Worm (Caenorhabditis elegans): Measurements from ENCODE around the gene Y66D12A.30.

The Y66D12A.30 gene

ce11 chrIII:11581372-11581771, 28.3 kb upstream of the Y66D12A.30 start, which contains the start of the genes Y66D12A.6 and ceh-92:
Gene Y66D12A.6, minus strand, starts transcription at chrIII:11581402.
Gene ceh-92, plus strand, starts transcription at chrIII:11581600.
- no peak for TF ChIP-seq ztf-11 (tag; optimal IDR thresholded peaks at IDR 0.05)
- TF ChIP-seq ceh-82 (tag; optimal IDR thresholded peaks at IDR 0.05) = no peak
- TF ChIP-seq lsy-2 (tag; optimal IDR thresholded peaks at IDR 0.05) = no peak
- peak in 1 of 2 experiments; percentile 71 for TF ChIP-seq efl-1 (optimal IDR thresholded peaks at IDR 0.05)
- TF ChIP-seq efl-1 (GFP tag; optimal IDR thresholded peaks at IDR 0.05 in 1 of 2) = peak; percentile 9 to 66
- no peak for TF ChIP-seq irx-1 (tag; optimal IDR thresholded peaks at IDR 0.05)
- TF ChIP-seq ceh-8 (GFP tag; optimal IDR thresholded peaks at IDR 0.05) = no peak
- no peak for TF ChIP-seq hlh-4 (tag; optimal IDR thresholded peaks at IDR 0.05)
- TF ChIP-seq nhr-85 (tag) = peak; percentile 20
- TF ChIP-seq zag-1 (tag; optimal IDR thresholded peaks at IDR 0.05) = no peak
- no peak for TF ChIP-seq hpl-2 (GFP tag; optimal IDR thresholded peaks at IDR 0.05)
- no peak for TF ChIP-seq pqm-1 (tag; optimal IDR thresholded peaks at IDR 0.05)
- no peak for TF ChIP-seq lin-14 (GFP tag; optimal IDR thresholded peaks at IDR 0.05)
- TF ChIP-seq sup-37 (GFP tag; optimal IDR thresholded peaks at IDR 0.05) = no peak
- no peak for TF ChIP-seq nhr-237 (tag; optimal IDR thresholded peaks at IDR 0.05)

ce11 chrIII:11582569-11582968, 27.1 kb upstream of the Y66D12A.30 start:
- no peak for TF ChIP-seq unc-98 (GFP tag; IDR thresholded peaks at IDR 0.05)
- no peak for TF ChIP-seq mef-2 (tag; optimal IDR thresholded peaks at IDR 0.05)
- no peak for TF ChIP-seq snpc-4 (tag; optimal IDR thresholded peaks at IDR 0.05)
- TF ChIP-seq lin-15B (tag; optimal IDR thresholded peaks at IDR 0.05) = no peak
- TF ChIP-seq sup-37 (GFP tag; optimal IDR thresholded peaks at IDR 0.05) = no peak

- TF ChIP-seq nhr-47 (tag; optimal IDR thresholded peaks at IDR 0.05) (no peak), C16A3.4 (tag; optimal IDR thresholded peaks at IDR 0.05) (no peak), lin-39 (tag; optimal IDR thresholded peaks at IDR 0.05) (no peak), ceh-82 (tag; optimal IDR thresholded peaks at IDR 0.05) (no peak), C34B4.2 (tag; optimal IDR thresholded peaks at IDR 0.05) (no peak), fos-1 (tag; optimal IDR thresholded peaks at IDR 0.05) (no peak), nhr-77 (tag; optimal IDR thresholded peaks at IDR 0.05) (no peak), nhr-84 (tag; optimal IDR thresholded peaks at IDR 0.05) (no peak), fkh-8 (tag; optimal IDR thresholded peaks at IDR 0.05) (no peak), nhr-11 (tag; optimal IDR thresholded peaks at IDR 0.05) (no peak), F16B12.6 (tag; optimal IDR thresholded peaks at IDR 0.05) (no peak), nhr-12 (tag; optimal IDR thresholded peaks at IDR 0.05) (no peak), unc-130 (tag; optimal IDR thresholded peaks at IDR 0.05) (no peak), hlh-4 (tag; optimal IDR thresholded peaks at IDR 0.05) (no peak), elt-3 (tag; optimal IDR thresholded peaks at IDR 0.05) (no peak)
Measured at ce11 chrIII:11588911-11589310, 20.8 kb upstream of the Y66D12A.30 start, which contains the start of gene Y66D12A.3. Gene Y66D12A.3, plus strand, starts transcription at chrIII:11589211.

ce11 chrIII:11589311-11589710, 20.4 kb upstream of the Y66D12A.30 start:
- TF ChIP-seq nhr-77 (tag; optimal IDR thresholded peaks at IDR 0.05) (no peak), Y116A8C.19 (tag; optimal IDR thresholded peaks at IDR 0.05; ENCODE audit: borderline replicate concordance) (no peak), nhr-84 (tag; optimal IDR thresholded peaks at IDR 0.05) (no peak), unc-62 (GFP tag; optimal IDR thresholded peaks at IDR 0.05) (no peak), nhr-71 (tag; optimal IDR thresholded peaks at IDR 0.05) (no peak), hpl-2 (GFP tag; optimal IDR thresholded peaks at IDR 0.05) (no peak)

ce11 chrIII:11590255-11590654, 19.4 kb upstream of the Y66D12A.30 start:
- TF ChIP-seq elt-2 (tag; optimal IDR thresholded peaks at IDR 0.05) = no peak
- no peak for TF ChIP-seq unc-62 (GFP tag; optimal IDR thresholded peaks at IDR 0.05)
- no peak for TF ChIP-seq pag-3 (tag; optimal IDR thresholded peaks at IDR 0.05; ENCODE audit: borderline replicate concordance, insufficient read depth)
- TF ChIP-seq ztf-11 (tag; optimal IDR thresholded peaks at IDR 0.05) = no peak
- no peak for TF ChIP-seq ceh-63 (GFP tag; optimal IDR thresholded peaks at IDR 0.05)
- no peak for TF ChIP-seq lin-13 (GFP tag; optimal IDR thresholded peaks at IDR 0.05)

Data from whole organism, L1 larva.